Worm (Caenorhabditis elegans) whole organism, L1 larva: ENCODE measurements around the gene eco-1.

Experiments
- aha-1 ChIP-seq: fragments of 150-350 bp; optimal IDR thresholded peaks from 2 replicates; lab custom pipeline; 2014; ENCODE audit warnings: missing biosample characterization, missing genetic modification characterization
- hlh-4 ChIP-seq: sonication (generic microtip); optimal IDR thresholded peaks from 2 replicates; lab custom pipeline; 2016; ENCODE audit warnings: mild to moderate bottlenecking, missing genetic modification characterization, missing compliant biosample characterization
- nhr-237 ChIP-seq: fragments of 150-350 bp; optimal IDR thresholded peaks from 2 replicates; lab custom pipeline; 2014; ENCODE audit warnings: missing biosample characterization, missing genetic modification characterization
- rnt-1 ChIP-seq: sonication (generic microtip); optimal IDR thresholded peaks from 2 replicates; lab custom pipeline; 2016; ENCODE audit warnings: mild to moderate bottlenecking, missing genetic modification characterization, moderate library complexity, missing compliant biosample characterization

ce11 chrIII:7381546-7382171, 22.8 kb upstream of the eco-1 start, which contains the start of the genes hmg-4 and T20B12.3:
- TF ChIP-seq rnt-1, result peak; percentile 35
- TF ChIP-seq aha-1 (tag; lab: Kevin White, UChicago), result no peak
- no peak for TF ChIP-seq nhr-237 (tag; lab: Kevin White, UChicago)
- no peak for TF ChIP-seq hlh-4
